Fruit fly (Drosophila melanogaster): ENCODE results near the gene CG14982.

- TF ChIP-seq rn (GFP tag; IDR thresholded peaks at IDR 0.05): no peak
- TF ChIP-seq CG15710 (tag; optimal IDR thresholded peaks at IDR 0.05): no peak
Measured at dm6 chr3L:3898978-3899377, 43.5 kb upstream of the CG14982 start, which contains the start of gene Ccz1.
